Worm (Caenorhabditis elegans) whole organism, L4 larva: ENCODE measurements around the gene swt-1.
A peak's percentile ranks its signal among the peaks of the same experiment; 100 is the strongest.

Source experiments
- F49E8.2 ChIP-seq: sonication (generic microtip); optimal IDR thresholded peaks from 2 replicates; lab custom pipeline; 2016; ENCODE audit warnings: missing compliant biosample characterization, mild to moderate bottlenecking, missing genetic modification characterization, borderline replicate concordance
- T20F7.1 ChIP-seq: fragments of 200-800 bp; sonication (Bioruptor generic); optimal IDR thresholded peaks from 2 replicates; lab custom pipeline; 2018; ENCODE audit warnings: mild to moderate bottlenecking, missing genetic modification characterization, missing compliant biosample characterization
- Y105C5A.15 ChIP-seq: fragments of 200-800 bp; sonication (Bioruptor generic); IDR thresholded peaks from 2 replicates; pipeline ENCODE4 v1.3.6; 2022; ENCODE audit warnings: missing genetic modification characterization, missing compliant biosample characterization
- ZK546.5 ChIP-seq, 2 experiments: sonication (generic microtip); optimal IDR thresholded peaks; 2 replicates each; lab custom pipeline; 2017; ENCODE audit warnings: missing biosample characterization in 2 of 2, missing genetic modification characterization in 2 of 2
- aha-1 ChIP-seq: fragments of 150-350 bp; peaks from one replicate; lab custom pipeline; 2014; ENCODE audit warnings: missing biosample characterization, missing genetic modification characterization
- aly-2 ChIP-seq: sonication (generic microtip); optimal IDR thresholded peaks from 2 replicates; lab custom pipeline; 2018; ENCODE audit warnings: missing biosample characterization, missing genetic modification characterization
- ama-1 ChIP-seq: fragments of 150-350 bp; optimal IDR thresholded peaks from 2 replicates; lab custom pipeline; 2014; ENCODE audit warnings: inconsistent platforms, mixed read lengths
- arid-1 ChIP-seq: fragments of 200-800 bp; sonication (Bioruptor generic); conservative IDR thresholded peaks from 2 replicates; pipeline ENCODE4 v1.3.6; 2022; ENCODE audit warnings: missing genetic modification reagents, missing genetic modification characterization, missing compliant biosample characterization
- daf-8 ChIP-seq: fragments of 200-800 bp; sonication (Bioruptor generic); IDR thresholded peaks from 2 replicates; pipeline ENCODE4 v1.3.6; 2022; ENCODE audit warnings: missing genetic modification characterization, missing compliant biosample characterization
- dmd-6 ChIP-seq: fragments of 200-800 bp; sonication (Bioruptor generic); IDR thresholded peaks from 2 replicates; pipeline ENCODE4 v1.3.6; 2022; ENCODE audit warnings: missing genetic modification reagents, missing genetic modification characterization, missing compliant biosample characterization
- dmd-9 ChIP-seq: fragments of 200-800 bp; sonication (Bioruptor generic); IDR thresholded peaks from 2 replicates; pipeline ENCODE4 v1.3.6; 2022; ENCODE audit warnings: missing genetic modification reagents, missing genetic modification characterization, missing compliant biosample characterization
- dve-1 ChIP-seq: sonication (generic microtip); optimal IDR thresholded peaks from 2 replicates; lab custom pipeline; 2017; ENCODE audit warnings: antibody characterized with exemption, mild to moderate bottlenecking, missing genetic modification characterization, missing compliant biosample characterization; ENCODE audit not compliant: insufficient read depth
- hlh-11 ChIP-seq: fragments of 200-800 bp; sonication (Bioruptor generic); optimal IDR thresholded peaks from 2 replicates; lab custom pipeline; 2018; ENCODE audit warnings: mild to moderate bottlenecking, missing genetic modification characterization, missing compliant biosample characterization
- hlh-30 ChIP-seq: sonication (generic microtip); optimal IDR thresholded peaks from 2 replicates; lab custom pipeline; 2017; ENCODE audit warnings: antibody characterized with exemption, mild to moderate bottlenecking, missing genetic modification characterization, missing compliant biosample characterization; ENCODE audit not compliant: insufficient read depth
- hmg-1.1 ChIP-seq: fragments of 200-800 bp; sonication (Bioruptor generic); IDR thresholded peaks from 2 replicates; pipeline ENCODE4 v1.3.6; 2022; ENCODE audit warnings: missing genetic modification reagents, missing genetic modification characterization, missing compliant biosample characterization
- lin-1 ChIP-seq: fragments of 200-800 bp; sonication (Bioruptor generic); IDR thresholded peaks from 2 replicates; pipeline ENCODE4 v1.3.6; 2022; ENCODE audit warnings: missing genetic modification reagents, missing genetic modification characterization, missing compliant biosample characterization
- lin-38 ChIP-seq: fragments of 200-800 bp; sonication (Bioruptor generic); IDR thresholded peaks from 2 replicates; pipeline ENCODE4 v1.3.6; 2022; ENCODE audit warnings: missing genetic modification reagents, missing genetic modification characterization, missing compliant biosample characterization
- lsy-2 ChIP-seq, 2 experiments: fragments of 150-350 bp in 1 of 2; sonication (generic microtip) in 1 of 2; optimal IDR thresholded peaks; 2 replicates each; lab custom pipeline; 2014 to 2017; ENCODE audit warnings: missing biosample characterization in 2 of 2, missing genetic modification characterization in 2 of 2
- madf-5 ChIP-seq, 2 experiments: fragments of 200-800 bp; sonication (Bioruptor generic); IDR thresholded peaks; 2 replicates each; pipeline ENCODE4 v1.3.6; 2022; ENCODE audit warnings: missing compliant biosample characterization in 2 of 2, missing genetic modification characterization in 2 of 2
- mdl-1 ChIP-seq, 2 experiments: fragments of 150-350 bp in 1 of 2; sonication (generic microtip) in 1 of 2; optimal IDR thresholded peaks; 2 replicates each; lab custom pipeline; 2014 to 2017; ENCODE audit warnings: missing biosample characterization in 2 of 2, missing genetic modification characterization in 2 of 2
- mes-2 ChIP-seq: sonication (generic microtip); optimal IDR thresholded peaks from 2 replicates; lab custom pipeline; 2016; ENCODE audit warnings: missing genotype, mild to moderate bottlenecking, missing genetic modification characterization, missing compliant biosample characterization; ENCODE audit not compliant: poor library complexity, severe bottlenecking
- nhr-11 ChIP-seq: fragments of 150-350 bp; optimal IDR thresholded peaks from 2 replicates; lab custom pipeline; 2014; ENCODE audit warnings: missing biosample characterization, missing genetic modification characterization
- nhr-28 ChIP-seq: fragments of 150-350 bp; optimal IDR thresholded peaks from 2 replicates; lab custom pipeline; 2014; ENCODE audit warnings: missing biosample characterization, missing genetic modification characterization
- nhr-41 ChIP-seq: fragments of 200-800 bp; sonication (Bioruptor generic); IDR thresholded peaks from 2 replicates; pipeline ENCODE4 v1.3.6; 2022; ENCODE audit warnings: missing genetic modification reagents, missing genetic modification characterization, missing compliant biosample characterization
- nhr-48 ChIP-seq: sonication (generic microtip); optimal IDR thresholded peaks from 2 replicates; lab custom pipeline; 2016; ENCODE audit warnings: mild to moderate bottlenecking, missing genetic modification characterization, missing compliant biosample characterization
- nhr-77 ChIP-seq: fragments of 150-350 bp; optimal IDR thresholded peaks from 2 replicates; lab custom pipeline; 2014; ENCODE audit warnings: missing biosample characterization, missing genetic modification characterization
- pha-4 ChIP-seq, 2 experiments: fragments of 150-350 bp in 1 of 2; fragments of 200-800 bp in 1 of 2; sonication (Bioruptor generic) in 1 of 2; IDR thresholded peaks in 1 of 2; optimal IDR thresholded peaks in 1 of 2; 2 replicates each; pipeline versions ENCODE4 v1.3.6 to Lab custom; 2014 to 2022; ENCODE audit warnings: missing genetic modification characterization in 2 of 2, missing genetic modification reagents in 2 of 2, missing biosample characterization in 1 of 2, missing compliant biosample characterization in 1 of 2
- pqm-1 ChIP-seq: sonication (generic microtip); optimal IDR thresholded peaks from 2 replicates; lab custom pipeline; 2017; ENCODE audit warnings: missing biosample characterization, missing genetic modification characterization
- saeg-2 ChIP-seq: fragments of 200-800 bp; sonication (Bioruptor generic); IDR thresholded peaks from 2 replicates; pipeline ENCODE4 v1.3.6; 2022; ENCODE audit warnings: missing genetic modification reagents, missing genetic modification characterization, missing compliant biosample characterization
- snpc-1.2 ChIP-seq: fragments of 200-800 bp; sonication (Bioruptor generic); IDR thresholded peaks from 2 replicates; pipeline ENCODE4 v1.3.6; 2022; ENCODE audit warnings: missing genetic modification reagents, missing genetic modification characterization, missing compliant biosample characterization
- snpc-4 ChIP-seq: fragments of 150-350 bp; optimal IDR thresholded peaks from 2 replicates; lab custom pipeline; 2014; ENCODE audit warnings: missing biosample characterization, missing genetic modification characterization
- spr-3 ChIP-seq: fragments of 200-800 bp; sonication (Bioruptor generic); optimal IDR thresholded peaks from 2 replicates; lab custom pipeline; 2018; ENCODE audit warnings: mild to moderate bottlenecking, missing genetic modification characterization, missing compliant biosample characterization
- unc-39 ChIP-seq: sonication (generic microtip); optimal IDR thresholded peaks from 2 replicates; lab custom pipeline; 2017; ENCODE audit warnings: missing biosample characterization, missing genetic modification characterization
- unc-62 ChIP-seq, 3 experiments: fragments of 150-350 bp in 1 of 3; sonication (generic microtip); optimal IDR thresholded peaks in 2 of 3; peaks in 1 of 3; 1 replicate in 1 of 3; 2 replicates in 2 of 3; lab custom pipeline; 2014 to 2017; ENCODE audit warnings: missing biosample characterization in 3 of 3, missing genetic modification characterization in 3 of 3, missing genetic modification reagents in 3 of 3, missing genotype in 1 of 3
- zip-2 ChIP-seq: fragments of 150-350 bp; optimal IDR thresholded peaks from 2 replicates; lab custom pipeline; 2014; ENCODE audit warnings: missing biosample characterization, missing genetic modification characterization

Gene swt-1

ce11 chrIV:306572-306971 lies 733 bp upstream of the swt-1 start:
- TF ChIP-seq nhr-11 (peak; percentile 37), zip-2 (tag; lab: Kevin White, UChicago) (no peak), lin-38 (GFP tag; lab: Robert Waterston, UW) (0 out of 2 replicates have a peak, but pooled peaks have one; percentile 26), spr-3 (no peak), pha-4 (GFP tag; IDR thresholded peaks at IDR 0.05; lab: Robert Waterston, UW) (peak; percentile 41; the same call in 1 of the 2 replicates), pha-4 (tag; optimal IDR thresholded peaks at IDR 0.05; lab: Kevin White, UChicago) (no peak), Y105C5A.15 (GFP tag; lab: Robert Waterston, UW) (no peak), nhr-41 (GFP tag; lab: Robert Waterston, UW) (0 out of 2 replicates have a peak, but pooled peaks have one; percentile 10), hmg-1.1 (GFP tag; lab: Robert Waterston, UW) (0 out of 2 replicates have a peak, but pooled peaks have one; percentile 15), snpc-4 (tag; lab: Kevin White, UChicago) (no peak), dmd-9 (GFP tag; lab: Robert Waterston, UW) (no peak), mes-2 (peak; percentile 19), lsy-2 (tag; optimal IDR thresholded peaks at IDR 0.05; lab: Kevin White, UChicago) (peak in 1 of 2 experiments; percentile 47), hlh-11 (tag; lab: Kevin White, UChicago) (peak; percentile 36), aha-1 (tag; lab: Kevin White, UChicago) (peak; percentile 73), madf-5 (GFP tag; IDR thresholded peaks at IDR 0.05; lab: Robert Waterston, UW) (no peak), hlh-30 (tag; lab: Kevin White, UChicago) (peak; percentile 54)

- peak; percentile 18 for TF ChIP-seq nhr-28 (tag; lab: Kevin White, UChicago)
- peak; percentile 41 for TF ChIP-seq T20F7.1 (GFP tag; lab: Kevin White, UChicago)
- peak; percentile 68 for TF ChIP-seq nhr-48 (tag; lab: Kevin White, UChicago)
- TF ChIP-seq ama-1 = no peak
- TF ChIP-seq snpc-4 (tag; lab: Kevin White, UChicago) = no peak
- no peak for TF ChIP-seq dmd-9 (GFP tag; lab: Robert Waterston, UW)
- no peak for TF ChIP-seq pqm-1 (tag; lab: Kevin White, UChicago)
- TF ChIP-seq nhr-77 = no peak
- TF ChIP-seq aly-2 = no peak
- peak; percentile 56 for TF ChIP-seq dmd-6 (GFP tag; lab: Robert Waterston, UW)
- TF ChIP-seq hlh-30 (tag; lab: Kevin White, UChicago) = peak; percentile 80
- peak in 1 of 2 experiments; percentile 17 for TF ChIP-seq unc-62 (GFP tag; optimal IDR thresholded peaks at IDR 0.05 in 1 of 2; lab: Kevin White, UChicago)
- TF ChIP-seq unc-62 (tag; optimal IDR thresholded peaks at IDR 0.05; lab: Kevin White, UChicago) = no peak
- peak in 1 of 2 experiments; percentile 62 for TF ChIP-seq mdl-1 (tag; optimal IDR thresholded peaks at IDR 0.05; lab: Kevin White, UChicago)
- no peak for TF ChIP-seq F49E8.2 (tag; lab: Kevin White, UChicago)
- TF ChIP-seq aha-1 (tag; lab: Kevin White, UChicago) = peak; percentile 19
- TF ChIP-seq hlh-11 (tag; lab: Kevin White, UChicago) = peak; percentile 57
- peak; percentile 8 for TF ChIP-seq dve-1 (tag; lab: Kevin White, UChicago)
These were observed 2.2 kb downstream of the swt-1 start for ce11 chrIV:309526-309925.

DNA sequence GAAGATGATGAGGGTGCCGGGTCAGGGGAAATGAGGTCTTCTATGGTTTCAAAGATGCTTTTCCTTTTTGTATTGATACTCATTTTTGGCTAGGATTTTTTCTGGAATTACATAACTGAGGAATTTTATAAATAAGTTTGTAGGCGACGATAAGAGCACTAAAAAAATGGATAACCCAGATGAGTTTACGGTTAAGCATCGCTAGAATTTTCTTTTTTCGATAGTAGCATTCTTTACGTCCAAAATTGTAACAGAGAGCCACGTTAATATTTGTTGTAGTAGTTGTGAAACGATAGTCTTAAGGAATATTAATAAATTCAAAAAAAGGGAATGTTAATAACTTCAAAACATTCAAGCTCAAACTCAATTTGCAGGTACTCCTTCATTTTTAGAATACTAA lies 6.3 kb downstream of the swt-1 start, which contains the start of gene snai-1:
snai-1 (minus strand) TSS at position 101 of the 400 bp plus-strand sequence.
- TF ChIP-seq mes-2 (no peak), ZK546.5 (tag; optimal IDR thresholded peaks at IDR 0.05; lab: Kevin White, UChicago) (no peak), unc-39 (tag; lab: Kevin White, UChicago) (no peak), daf-8 (GFP tag; lab: Robert Waterston, UW) (no peak), unc-62 (GFP tag; optimal IDR thresholded peaks at IDR 0.05 in 1 of 2; lab: Kevin White, UChicago) (no peak), unc-62 (tag; optimal IDR thresholded peaks at IDR 0.05; lab: Kevin White, UChicago) (no peak), saeg-2 (no peak)

DNA sequence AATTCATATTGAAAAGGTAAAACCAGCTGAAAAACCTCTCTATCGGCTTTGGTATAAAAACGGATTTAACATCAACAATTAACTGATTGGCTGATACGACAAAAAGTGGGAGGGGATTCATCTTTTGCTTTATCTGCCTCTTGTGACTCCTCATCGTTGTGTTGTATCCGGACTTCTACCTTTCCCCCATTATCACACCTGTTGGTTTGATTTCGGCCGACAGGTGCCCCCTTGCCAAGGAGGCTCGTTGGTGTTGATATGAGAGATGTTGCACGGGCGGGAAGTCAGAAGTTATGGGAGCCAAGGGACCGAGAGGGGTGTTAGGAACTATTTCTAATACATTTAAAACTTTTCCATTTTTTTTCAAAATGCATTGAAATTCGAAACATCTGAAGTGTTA lies 7.2 kb downstream of the swt-1 start:
- no peak for TF ChIP-seq snpc-1.2
- TF ChIP-seq lin-1 (GFP tag; lab: Robert Waterston, UW) = no peak
- peak in 1 of 2 experiments; percentile 15 for TF ChIP-seq unc-62 (GFP tag; optimal IDR thresholded peaks at IDR 0.05 in 1 of 2; lab: Kevin White, UChicago)
- no peak for TF ChIP-seq unc-62 (tag; optimal IDR thresholded peaks at IDR 0.05; lab: Kevin White, UChicago)
- TF ChIP-seq arid-1 = no peak
- TF ChIP-seq, all 104 proteins: peak for 1
